Fruit fly (Drosophila melanogaster): ENCODE measurements around the gene CG33784.

The CG33784 gene

dm6 chr3R:10055951-10056350 is 11.8 kb upstream of the CG33784 start, which contains the start of gene Npc2d:
TSS of gene Npc2d (minus strand) at chr3R:10056083.
- TF ChIP-seq Pif1A (GFP tag; optimal IDR thresholded peaks at IDR 0.05) (no peak), Snoo (tag; optimal IDR thresholded peaks at IDR 0.05) (no peak), D1 (tag; optimal IDR thresholded peaks at IDR 0.05) (no peak), rn (GFP tag; IDR thresholded peaks at IDR 0.05) (no peak), CG9948 (tag; optimal IDR thresholded peaks at IDR 0.05) (no peak), CG15710 (tag; optimal IDR thresholded peaks at IDR 0.05) (no peak), CG14655 (GFP tag; optimal IDR thresholded peaks at IDR 0.05) (no peak), gl (tag; optimal IDR thresholded peaks at IDR 0.05) (no peak)

- no peak for TF ChIP-seq CG14655 (GFP tag; optimal IDR thresholded peaks at IDR 0.05)
- no peak for TF ChIP-seq D1 (tag; optimal IDR thresholded peaks at IDR 0.05)
- no peak for TF ChIP-seq rn (GFP tag; IDR thresholded peaks at IDR 0.05)
- no peak for TF ChIP-seq gl (tag; optimal IDR thresholded peaks at IDR 0.05)
- TF ChIP-seq CG4496 (GFP tag; IDR thresholded peaks at IDR 0.05) = no peak
- TF ChIP-seq CG9948 (tag; optimal IDR thresholded peaks at IDR 0.05) = no peak
- no peak for TF ChIP-seq CG13204 (GFP tag; optimal IDR thresholded peaks at IDR 0.05)
- no peak for TF ChIP-seq CG12605 (GFP tag; IDR thresholded peaks at IDR 0.05)
- no peak for TF ChIP-seq fd96Ca (GFP tag; IDR thresholded peaks at IDR 0.05)
- TF ChIP-seq CG8159 (tag; optimal IDR thresholded peaks at IDR 0.05) = no peak
- no peak for TF ChIP-seq CG17806 (tag; optimal IDR thresholded peaks at IDR 0.05)
- no peak for TF ChIP-seq CG10348 (GFP tag; IDR thresholded peaks at IDR 0.05)
These were observed 11.1 kb upstream of the CG33784 start for dm6 chr3R:10056647-10057046.

- TF ChIP-seq CG9948 (tag; optimal IDR thresholded peaks at IDR 0.05) (no peak), Snoo (tag; optimal IDR thresholded peaks at IDR 0.05) (no peak), CG10348 (GFP tag; IDR thresholded peaks at IDR 0.05) (no peak), CG4496 (GFP tag; IDR thresholded peaks at IDR 0.05) (no peak), Pif1A (GFP tag; optimal IDR thresholded peaks at IDR 0.05) (no peak), CG12605 (GFP tag; IDR thresholded peaks at IDR 0.05) (no peak), rn (GFP tag; IDR thresholded peaks at IDR 0.05) (no peak), fd96Ca (GFP tag; IDR thresholded peaks at IDR 0.05) (no peak), CG14655 (GFP tag; optimal IDR thresholded peaks at IDR 0.05) (no peak), gl (tag; optimal IDR thresholded peaks at IDR 0.05) (no peak)
These were observed 8.3 kb upstream of the CG33784 start for dm6 chr3R:10059358-10059757.

dm6 chr3R:10059952-10060351 is 7.8 kb upstream of the CG33784 start, which contains the start of gene Npc2c:
TSS of gene Npc2c (plus strand) at chr3R:10060252.
- TF ChIP-seq CG14655 (GFP tag; optimal IDR thresholded peaks at IDR 0.05) (no peak), CG9948 (tag; optimal IDR thresholded peaks at IDR 0.05) (no peak), CG34367 (tag; optimal IDR thresholded peaks at IDR 0.05) (no peak), CG13204 (GFP tag; optimal IDR thresholded peaks at IDR 0.05) (no peak), Pif1A (GFP tag; optimal IDR thresholded peaks at IDR 0.05) (no peak), rn (GFP tag; IDR thresholded peaks at IDR 0.05) (no peak), Pif1B (GFP tag; optimal IDR thresholded peaks at IDR 0.05) (no peak)

dm6 chr3R:10062324-10062723 is 5.4 kb upstream of the CG33784 start, which contains the start of gene CG33630:
TSS of gene CG33630 (plus strand) at chr3R:10062624.
- TF ChIP-seq CG12605 (GFP tag; IDR thresholded peaks at IDR 0.05) (no peak), CG8301 (tag; optimal IDR thresholded peaks at IDR 0.05) (no peak), CG34367 (tag; optimal IDR thresholded peaks at IDR 0.05) (no peak), CG13204 (GFP tag; optimal IDR thresholded peaks at IDR 0.05) (no peak), CG15710 (tag; optimal IDR thresholded peaks at IDR 0.05) (no peak), CG9948 (tag; optimal IDR thresholded peaks at IDR 0.05) (no peak), CG17806 (tag; optimal IDR thresholded peaks at IDR 0.05) (no peak), Pif1A (GFP tag; optimal IDR thresholded peaks at IDR 0.05) (no peak)

dm6 chr3R:10063707-10064106 is 4.0 kb upstream of the CG33784 start, which contains the start of gene CG33631:
TSS of gene CG33631 (plus strand) at chr3R:10064007.
- TF ChIP-seq Pif1A (GFP tag; optimal IDR thresholded peaks at IDR 0.05) (no peak), CG14655 (GFP tag; optimal IDR thresholded peaks at IDR 0.05) (no peak)

dm6 chr3R:10066470-10066869 is 1.2 kb upstream of the CG33784 start, which contains the start of gene CG33783:
TSS of gene CG33783 (plus strand) at chr3R:10066770.
- TF ChIP-seq CG17806 (tag; optimal IDR thresholded peaks at IDR 0.05) (no peak), CG8159 (tag; optimal IDR thresholded peaks at IDR 0.05) (no peak), EcR (GFP tag; optimal IDR thresholded peaks at IDR 0.05) (no peak), Snoo (tag; optimal IDR thresholded peaks at IDR 0.05) (no peak), CG32121 (GFP tag; IDR thresholded peaks at IDR 0.05) (no peak), CG14655 (GFP tag; optimal IDR thresholded peaks at IDR 0.05) (no peak), CG34367 (tag; optimal IDR thresholded peaks at IDR 0.05) (no peak), CG4496 (GFP tag; IDR thresholded peaks at IDR 0.05) (no peak), CG15710 (tag; optimal IDR thresholded peaks at IDR 0.05) (no peak), CG9948 (tag; optimal IDR thresholded peaks at IDR 0.05) (no peak), Pif1A (GFP tag; optimal IDR thresholded peaks at IDR 0.05) (no peak), CG10348 (GFP tag; IDR thresholded peaks at IDR 0.05) (no peak)

- no peak for TF ChIP-seq EcR (GFP tag; optimal IDR thresholded peaks at IDR 0.05)
- TF ChIP-seq Ets98B (GFP tag; IDR thresholded peaks at IDR 0.05) = no peak
- no peak for TF ChIP-seq CG8301 (tag; optimal IDR thresholded peaks at IDR 0.05)
- TF ChIP-seq fd96Ca (GFP tag; IDR thresholded peaks at IDR 0.05) = no peak
- no peak for TF ChIP-seq gl (tag; optimal IDR thresholded peaks at IDR 0.05)
- TF ChIP-seq CG17806 (tag; optimal IDR thresholded peaks at IDR 0.05) = no peak
- TF ChIP-seq Snoo (tag; optimal IDR thresholded peaks at IDR 0.05) = no peak
- no peak for TF ChIP-seq Pif1A (GFP tag; optimal IDR thresholded peaks at IDR 0.05)
- TF ChIP-seq CG12605 (GFP tag; IDR thresholded peaks at IDR 0.05) = no peak
- no peak for TF ChIP-seq CG15710 (tag; optimal IDR thresholded peaks at IDR 0.05)
- TF ChIP-seq D1 (tag; optimal IDR thresholded peaks at IDR 0.05) = no peak
- no peak for TF ChIP-seq Pif1B (GFP tag; optimal IDR thresholded peaks at IDR 0.05)
- TF ChIP-seq rn (GFP tag; IDR thresholded peaks at IDR 0.05) = no peak
- TF ChIP-seq CG13204 (GFP tag; optimal IDR thresholded peaks at IDR 0.05) = no peak
- no peak for TF ChIP-seq CG32121 (GFP tag; IDR thresholded peaks at IDR 0.05)
- no peak for TF ChIP-seq CG34367 (tag; optimal IDR thresholded peaks at IDR 0.05)
- no peak for TF ChIP-seq CG4496 (GFP tag; IDR thresholded peaks at IDR 0.05)
- no peak for TF ChIP-seq CG14655 (GFP tag; optimal IDR thresholded peaks at IDR 0.05)
- TF ChIP-seq CG10348 (GFP tag; IDR thresholded peaks at IDR 0.05) = no peak
- no peak for TF ChIP-seq CG8159 (tag; optimal IDR thresholded peaks at IDR 0.05)
These were observed 1.1 kb downstream of the CG33784 start for dm6 chr3R:10068780-10069179.

All from whole organism, pupa.